Worm (Caenorhabditis elegans): ENCODE data around the gene sru-40.

- TF ChIP-seq ceh-22 (tag; optimal IDR thresholded peaks at IDR 0.05) (no peak), syd-9 (tag; optimal IDR thresholded peaks at IDR 0.05) (no peak), dve-1 (tag; optimal IDR thresholded peaks at IDR 0.05) (no peak), elt-2 (tag; optimal IDR thresholded peaks at IDR 0.05) (no peak), ttx-3 (tag; optimal IDR thresholded peaks at IDR 0.05) (no peak)
Observed at ce11 chrV:9791332-9791731, 42.5 kb downstream of the sru-40 start, which contains the start of gene lipl-2.
